Worm (Caenorhabditis elegans): ENCODE measurements around the gene Y62E10A.3.

DNA sequence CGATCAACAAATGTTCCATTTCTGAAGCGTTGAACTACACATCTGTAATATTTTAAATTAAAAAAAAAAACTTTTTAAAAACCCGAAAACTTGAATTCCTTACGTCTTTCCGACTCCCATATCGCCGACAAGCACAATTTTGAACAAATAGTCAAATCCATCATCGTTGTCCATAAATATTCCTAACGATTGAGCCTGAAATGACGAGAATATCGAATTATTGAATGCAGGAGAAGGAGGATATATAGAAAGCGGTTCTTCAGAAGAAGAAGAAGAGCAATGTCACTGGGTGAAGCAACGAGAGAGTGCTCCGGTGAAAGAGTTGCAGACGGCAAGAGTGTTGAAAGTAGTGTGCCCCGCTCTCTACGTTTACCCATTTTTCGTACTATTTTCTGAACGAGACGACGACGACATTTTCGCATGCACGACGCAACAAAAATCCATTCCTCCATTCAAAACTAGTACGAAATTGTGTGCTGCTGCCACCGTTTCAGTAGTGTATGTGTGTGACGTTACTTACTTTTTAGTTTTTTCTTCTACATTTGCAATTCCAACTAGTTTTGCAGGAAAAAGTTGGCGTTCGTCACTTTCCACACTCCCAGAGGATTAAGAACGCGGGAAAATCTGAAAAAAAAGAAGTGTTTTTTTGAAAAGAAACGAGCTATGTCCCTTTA, 23.9 kb upstream of the Y62E10A.3 start, which contains the start of gene rab-19:
- TF ChIP-seq mls-2 (tag; optimal IDR thresholded peaks at IDR 0.05) (no peak), pha-4 (tag; optimal IDR thresholded peaks at IDR 0.05) (no peak), blmp-1 (tag; optimal IDR thresholded peaks at IDR 0.05) (no peak), nhr-28 (tag; optimal IDR thresholded peaks at IDR 0.05) (no peak)
